Fruit fly (Drosophila melanogaster) whole organism, embryonic: ENCODE results near the gene CG43121.
A peak's percentile ranks its signal among the peaks of the same experiment; 100 is the strongest.

Experiments used
- Atf-2 ChIP-seq: fragments of 200-800 bp; sonication (Bioruptor generic); optimal IDR thresholded peaks from 2 replicates; lab custom pipeline; 2016; ENCODE audit warnings: missing biosample characterization, missing genetic modification characterization
- Bteb2 ChIP-seq: fragments of 200-800 bp; sonication (Bioruptor generic); optimal IDR thresholded peaks from 2 replicates; lab custom pipeline; 2016; ENCODE audit warnings: missing biosample characterization, missing genetic modification characterization
- CG10147 ChIP-seq: fragments of 200-800 bp; sonication (Bioruptor generic); optimal IDR thresholded peaks from 2 replicates; lab custom pipeline; 2019; ENCODE audit warnings: missing biosample characterization, mild to moderate bottlenecking, missing genetic modification characterization, moderate library complexity
- CG10959 ChIP-seq: fragments of 200-800 bp; sonication (Bioruptor generic); IDR thresholded peaks from 2 replicates; pipeline ENCODE4 v1.3.6; 2022; ENCODE audit warnings: missing biosample characterization, missing genetic modification characterization
- CG10979 ChIP-seq: fragments of 200-800 bp; sonication (Bioruptor generic); optimal IDR thresholded peaks from 2 replicates; lab custom pipeline; 2018; ENCODE audit warnings: missing biosample characterization, mild to moderate bottlenecking, missing genetic modification characterization, moderate library complexity
- CG12104 ChIP-seq: fragments of 200-800 bp; sonication (Bioruptor generic); optimal IDR thresholded peaks from 3 replicates; lab custom pipeline; 2016; ENCODE audit warnings: missing biosample characterization, missing genetic modification characterization
- CG12942 ChIP-seq: fragments of 200-800 bp; sonication (Bioruptor generic); optimal IDR thresholded peaks from 3 replicates; lab custom pipeline; 2016; ENCODE audit warnings: missing biosample characterization, missing genetic modification characterization
- CG14710 ChIP-seq: fragments of 200-800 bp; sonication (Bioruptor generic); optimal IDR thresholded peaks from 3 replicates; lab custom pipeline; 2019; ENCODE audit warnings: missing biosample characterization, mild to moderate bottlenecking, missing genetic modification characterization, moderate library complexity
- CG15479 ChIP-seq: fragments of 200-800 bp; sonication (Bioruptor generic); optimal IDR thresholded peaks from 3 replicates; lab custom pipeline; 2019; ENCODE audit warnings: missing biosample characterization, mild to moderate bottlenecking, missing genetic modification characterization, moderate library complexity
- CG17328 ChIP-seq: fragments of 200-800 bp; sonication (Bioruptor generic); IDR thresholded peaks from 2 replicates; pipeline ENCODE4 v1.3.6; 2022; ENCODE audit warnings: missing biosample characterization, missing genetic modification characterization
- CG3847 ChIP-seq: fragments of 200-800 bp; sonication (Bioruptor generic); IDR thresholded peaks from 2 replicates; pipeline ENCODE4 v1.3.6; 2022; ENCODE audit warnings: missing biosample characterization, missing genetic modification characterization
- CG5180 ChIP-seq: fragments of 200-800 bp; sonication (Bioruptor generic); optimal IDR thresholded peaks from 3 replicates; lab custom pipeline; 2017; ENCODE audit warnings: missing biosample characterization, missing genetic modification characterization, mild to moderate bottlenecking, moderate library complexity, missing genetic modification reagents
- CG6654 ChIP-seq: fragments of 200-800 bp; sonication (Bioruptor generic); optimal IDR thresholded peaks from 2 replicates; lab custom pipeline; 2017; ENCODE audit warnings: missing biosample characterization, mild to moderate bottlenecking, missing genetic modification characterization
- CG6683 ChIP-seq: fragments of 200-800 bp; sonication (Bioruptor generic); optimal IDR thresholded peaks from 2 replicates; lab custom pipeline; 2017; ENCODE audit warnings: missing biosample characterization, mild to moderate bottlenecking, missing genetic modification characterization, missing genetic modification reagents
- CG9817 ChIP-seq: fragments of 200-800 bp; sonication (Bioruptor generic); optimal IDR thresholded peaks from 2 replicates; lab custom pipeline; 2018; ENCODE audit warnings: missing biosample characterization, mild to moderate bottlenecking, missing genetic modification characterization, moderate library complexity
- Deaf1 ChIP-seq: fragments of 200-800 bp; optimal IDR thresholded peaks from 3 replicates; lab custom pipeline; 2019; ENCODE audit warnings: missing biosample characterization, mild to moderate bottlenecking, missing genetic modification characterization, moderate library complexity
- Doc2 ChIP-seq: fragments of 200-800 bp; sonication (Bioruptor generic); IDR thresholded peaks from 2 replicates; pipeline ENCODE4 v1.3.6; 2022; ENCODE audit warnings: missing biosample characterization, missing genetic modification characterization
- E2f2 ChIP-seq: fragments of 200-800 bp; sonication (Bioruptor generic); IDR thresholded peaks from 2 replicates; pipeline ENCODE4 v1.3.6; 2022; ENCODE audit warnings: missing biosample characterization, missing genetic modification characterization
- Fer3 ChIP-seq: fragments of 200-800 bp; sonication (Bioruptor generic); optimal IDR thresholded peaks from 2 replicates; lab custom pipeline; 2018; ENCODE audit warnings: missing biosample characterization, mild to moderate bottlenecking, missing genetic modification characterization, moderate library complexity
- HLHmδ ChIP-seq: fragments of 200-800 bp; sonication (Bioruptor generic); optimal IDR thresholded peaks from 2 replicates; lab custom pipeline; 2018; ENCODE audit warnings: missing biosample characterization, mild to moderate bottlenecking, missing genetic modification characterization, moderate library complexity
- Hr39 ChIP-seq: fragments of >200 bp; optimal IDR thresholded peaks from 2 replicates; lab custom pipeline; 2017
- Hr51 ChIP-seq, 2 experiments: fragments of 200-800 bp; sonication (Bioruptor generic); optimal IDR thresholded peaks; 2 replicates in 1 of 2; 3 replicates in 1 of 2; lab custom pipeline; 2016 to 2018; ENCODE audit warnings: missing biosample characterization in 2 of 2, missing genetic modification characterization in 2 of 2, mild to moderate bottlenecking in 1 of 2, moderate library complexity in 1 of 2
- MTF-1 ChIP-seq: fragments of 200-800 bp; sonication (Bioruptor generic); optimal IDR thresholded peaks from 2 replicates; lab custom pipeline; 2018; ENCODE audit warnings: missing biosample characterization, mild to moderate bottlenecking, missing genetic modification characterization, borderline replicate concordance
- Mrtf ChIP-seq: fragments of 200-800 bp; sonication (Bioruptor generic); IDR thresholded peaks from 3 replicates; pipeline ENCODE4 v1.3.6; 2022; ENCODE audit warnings: missing biosample characterization, missing genetic modification characterization
- NC2β ChIP-seq: fragments of 200-800 bp; sonication (Bioruptor generic); optimal IDR thresholded peaks from 2 replicates; lab custom pipeline; 2016; ENCODE audit warnings: missing biosample characterization, missing genetic modification characterization
- Nf-YC ChIP-seq: fragments of 200-800 bp; optimal IDR thresholded peaks from 3 replicates; lab custom pipeline; 2019; ENCODE audit warnings: missing biosample characterization, mild to moderate bottlenecking, missing genetic modification characterization, moderate library complexity
- Oaz ChIP-seq: fragments of 200-800 bp; sonication (Bioruptor generic); IDR thresholded peaks from 2 replicates; pipeline ENCODE4 v1.3.6; 2022; ENCODE audit warnings: missing biosample characterization, missing genetic modification characterization
- Sin3A ChIP-seq: fragments of >200 bp; optimal IDR thresholded peaks from 2 replicates; lab custom pipeline; 2018
- Taf1 ChIP-seq: fragments of 200-800 bp; sonication (Bioruptor generic); IDR thresholded peaks from 2 replicates; pipeline ENCODE4 v1.3.6; 2022; ENCODE audit warnings: missing biosample characterization, missing genetic modification characterization
- bcd ChIP-seq: fragments of 200-800 bp; sonication (Bioruptor generic); optimal IDR thresholded peaks from 2 replicates; lab custom pipeline; 2017; ENCODE audit warnings: missing biosample characterization, mild to moderate bottlenecking, missing genetic modification characterization
- bsh ChIP-seq, 2 experiments: fragments of 200-800 bp; sonication (Bioruptor generic); optimal IDR thresholded peaks; 2 replicates each; lab custom pipeline; 2017 to 2018; ENCODE audit warnings: mild to moderate bottlenecking in 2 of 2, missing biosample characterization in 2 of 2, missing genetic modification characterization in 2 of 2, moderate library complexity in 1 of 2
- crol ChIP-seq: fragments of 200-800 bp; sonication (Bioruptor generic); IDR thresholded peaks from 2 replicates; pipeline ENCODE4 v1.3.6; 2022; ENCODE audit warnings: missing biosample characterization, missing genetic modification characterization
- ems ChIP-seq: fragments of 200-800 bp; sonication (Bioruptor generic); optimal IDR thresholded peaks from 3 replicates; lab custom pipeline; 2016; ENCODE audit warnings: missing biosample characterization, missing genetic modification characterization
- fd3F ChIP-seq: fragments of 200-800 bp; sonication (Bioruptor generic); optimal IDR thresholded peaks from 2 replicates; lab custom pipeline; 2018; ENCODE audit warnings: missing biosample characterization, mild to moderate bottlenecking, missing genetic modification characterization, moderate library complexity
- hbn ChIP-seq: fragments of 200-800 bp; sonication (Bioruptor generic); IDR thresholded peaks from 2 replicates; pipeline ENCODE4 v1.3.6; 2022; ENCODE audit warnings: missing biosample characterization, missing genetic modification characterization; ENCODE audit not compliant: partially characterized antibody
- kah ChIP-seq: fragments of 200-800 bp; sonication (Bioruptor generic); optimal IDR thresholded peaks from 2 replicates; lab custom pipeline; 2018; ENCODE audit warnings: missing biosample characterization, mild to moderate bottlenecking, missing genetic modification characterization
- klu ChIP-seq: fragments of 200-800 bp; sonication (Bioruptor generic); IDR thresholded peaks from 2 replicates; pipeline ENCODE4 v1.3.6; 2022; ENCODE audit warnings: missing biosample characterization, missing genetic modification characterization
- p53 ChIP-seq: fragments of 200-800 bp; sonication (Bioruptor generic); optimal IDR thresholded peaks from 2 replicates; lab custom pipeline; 2016; ENCODE audit warnings: missing biosample characterization, missing genetic modification characterization
- pho ChIP-seq: fragments of 200-800 bp; sonication (Bioruptor generic); optimal IDR thresholded peaks from 2 replicates; lab custom pipeline; 2016; ENCODE audit warnings: missing biosample characterization, missing genetic modification characterization
- phol ChIP-seq: fragments of 200-800 bp; sonication (Bioruptor generic); optimal IDR thresholded peaks from 3 replicates; lab custom pipeline; 2018; ENCODE audit warnings: missing biosample characterization, mild to moderate bottlenecking, missing genetic modification characterization, moderate library complexity
- repo ChIP-seq: fragments of 200-800 bp; sonication (Bioruptor generic); optimal IDR thresholded peaks from 2 replicates; lab custom pipeline; 2016; ENCODE audit warnings: missing biosample characterization, missing genetic modification characterization
- run ChIP-seq: fragments of 200-800 bp; sonication (Bioruptor generic); optimal IDR thresholded peaks from 3 replicates; lab custom pipeline; 2018; ENCODE audit warnings: missing biosample characterization, mild to moderate bottlenecking, missing genetic modification characterization
- slbo ChIP-seq: fragments of 200-800 bp; sonication (Bioruptor generic); IDR thresholded peaks from 2 replicates; pipeline ENCODE4 v1.3.6; 2022; ENCODE audit warnings: missing biosample characterization, missing genetic modification characterization
- ssp ChIP-seq: fragments of 200-800 bp; sonication (Bioruptor generic); IDR thresholded peaks from 2 replicates; pipeline ENCODE4 v1.3.6; 2022; ENCODE audit warnings: missing biosample characterization, missing genetic modification characterization
- stc ChIP-seq: fragments of 200-800 bp; sonication (Bioruptor generic); IDR thresholded peaks from 2 replicates; pipeline ENCODE4 v1.3.6; 2022; ENCODE audit warnings: missing biosample characterization, missing genetic modification characterization
- trh ChIP-seq: fragments of 200-800 bp; sonication (Bioruptor generic); optimal IDR thresholded peaks from 2 replicates; lab custom pipeline; 2016; ENCODE audit warnings: missing biosample characterization, missing genetic modification characterization
- unpg ChIP-seq: fragments of 200-800 bp; sonication (Bioruptor generic); optimal IDR thresholded peaks from 3 replicates; lab custom pipeline; 2018; ENCODE audit warnings: missing biosample characterization, mild to moderate bottlenecking, missing genetic modification characterization, moderate library complexity
- vvl ChIP-seq: fragments of 200-800 bp; sonication (Bioruptor generic); IDR thresholded peaks from 2 replicates; pipeline ENCODE4 v1.3.6; 2022; ENCODE audit warnings: missing biosample characterization, missing genetic modification characterization
- zf30C ChIP-seq: fragments of 200-800 bp; sonication (Bioruptor generic); optimal IDR thresholded peaks from 3 replicates; lab custom pipeline; 2018; ENCODE audit warnings: missing biosample characterization, mild to moderate bottlenecking, missing genetic modification characterization
- zfh2 ChIP-seq: fragments of 200-800 bp; sonication (Bioruptor generic); optimal IDR thresholded peaks from 2 replicates; lab custom pipeline; 2016; ENCODE audit warnings: missing biosample characterization, missing genetic modification characterization

The CG43121 gene

DNA sequence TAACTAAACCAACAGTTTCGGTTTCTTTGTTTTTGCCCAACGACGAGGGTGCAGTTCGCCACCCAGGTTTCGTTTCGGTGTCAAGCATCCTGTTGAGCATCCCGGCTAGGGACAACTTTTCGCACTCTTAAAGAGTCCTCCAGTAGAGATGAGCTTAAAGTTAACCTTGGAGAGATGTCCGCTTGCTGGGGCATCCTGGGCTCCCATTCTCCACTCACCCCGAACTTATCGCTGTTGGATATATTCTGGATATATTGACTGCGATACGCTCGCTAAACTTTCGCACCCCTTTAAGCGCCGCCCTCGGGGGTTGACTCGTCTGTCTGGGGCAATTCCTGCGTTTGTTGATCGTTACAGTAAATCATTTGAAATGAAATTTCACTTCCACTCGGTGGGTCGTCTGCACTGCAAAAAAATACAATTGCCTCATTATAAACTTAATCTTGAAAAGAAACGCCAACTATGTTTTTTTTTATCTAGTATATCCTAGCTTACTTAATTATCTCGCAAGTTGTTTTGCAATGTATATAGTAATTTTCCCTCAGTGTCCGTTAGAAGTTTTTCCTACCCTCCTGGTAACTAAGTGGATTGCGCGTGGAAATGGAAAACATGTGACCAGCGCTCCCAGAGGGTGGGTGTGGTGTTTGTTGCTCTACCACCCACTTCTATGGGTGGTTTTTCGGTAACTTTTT is 10.5 kb downstream of the CG43121 start (continued):
- TF ChIP-seq MTF-1 (peak; percentile 12), CG3847 (GFP tag; lab: Robert Waterston, UW) (peak; percentile 71), CG10147 (GFP tag; lab: Kevin White, UChicago) (peak; percentile 72), zfh2 (GFP tag; lab: Kevin White, UChicago) (peak; percentile 44), E2f2 (GFP tag; lab: Robert Waterston, UW) (peak; percentile 55; the same call in 1 of the 2 replicates), CG6654 (GFP tag; lab: Kevin White, UChicago) (no peak), klu (GFP tag; lab: Robert Waterston, UW) (peak; percentile 59), p53 (peak; percentile 27), CG9817 (tag; lab: Kevin White, UChicago) (peak; percentile 73), vvl (peak; percentile 95), CG10959 (GFP tag; lab: Robert Waterston, UW) (peak; percentile 59), Deaf1 (peak; percentile 23), Hr51 (GFP tag; optimal IDR thresholded peaks at IDR 0.05; lab: Kevin White, UChicago) (peak; percentile 76 to 85), pho (peak; percentile 69), Hr39 (lab: Kevin White, UChicago) (no peak), Sin3A (lab: Kevin White, UChicago) (no peak), slbo (peak; percentile 85), phol (tag; lab: Kevin White, UChicago) (peak; percentile 67), CG14710 (tag; lab: Kevin White, UChicago) (peak; percentile 72), CG12942 (GFP tag; lab: Kevin White, UChicago) (peak; percentile 58), unpg (GFP tag; lab: Kevin White, UChicago) (peak; percentile 81), run (tag; lab: Kevin White, UChicago) (peak; percentile 61), Atf-2 (GFP tag; lab: Kevin White, UChicago) (peak; percentile 68), CG6683 (GFP tag; lab: Kevin White, UChicago) (peak; percentile 66), fd3F (GFP tag; lab: Kevin White, UChicago) (peak; percentile 71), Nf-YC (tag; lab: Kevin White, UChicago) (peak; percentile 39), Mrtf (GFP tag; lab: Robert Waterston, UW) (peak; percentile 77), zf30C (GFP tag; lab: Kevin White, UChicago) (peak; percentile 87), bsh (GFP tag; optimal IDR thresholded peaks at IDR 0.05; lab: Kevin White, UChicago) (peak in 1 of 2 experiments; percentile 88), CG10979 (tag; lab: Kevin White, UChicago) (peak; percentile 82), CG15479 (no peak), bcd (GFP tag; lab: Kevin White, UChicago) (peak; percentile 77), Bteb2 (GFP tag; lab: Kevin White, UChicago) (peak; percentile 71), NC2β (peak; percentile 74), trh (no peak), CG17328 (GFP tag; lab: Robert Waterston, UW) (peak; percentile 86), ems (GFP tag; lab: Kevin White, UChicago) (peak; percentile 82), CG5180 (GFP tag; lab: Kevin White, UChicago) (peak; percentile 16), ssp (GFP tag; lab: Robert Waterston, UW) (peak; percentile 73), Taf1 (GFP tag; lab: Robert Waterston, UW) (peak; percentile 51; the same call in 1 of the 2 replicates), Oaz (GFP tag; lab: Robert Waterston, UW) (peak; percentile 75), HLHmδ (no peak), stc (peak; percentile 82), CG12104 (GFP tag; lab: Kevin White, UChicago) (peak; percentile 45), Doc2 (GFP tag; lab: Robert Waterston, UW) (no peak), repo (GFP tag; lab: Kevin White, UChicago) (peak; percentile 31), kah (no peak), crol (0 out of 2 replicates have a peak, but pooled peaks have one; percentile 16), Fer3 (tag; lab: Kevin White, UChicago) (peak; percentile 77), hbn (GFP tag; lab: Robert Waterston, UW) (no peak)
